Worm (Caenorhabditis elegans): Measurements from ENCODE around the gene Y55F3BL.6.
"Not testable (repeated sequence)": the region's sequence is repeated elsewhere in the genome, so short reads cannot be mapped to it uniquely, and the experiment has no call there.

Y55F3BL.6 gene

ce11 chrIV:773580-773979 is 33.3 kb downstream of the Y55F3BL.6 start:
- TF ChIP-seq T22C8.4 (GFP tag; IDR thresholded peaks at IDR 0.05) (no peak), cog-1 (tag; optimal IDR thresholded peaks at IDR 0.05) (no peak), ztf-29 (GFP tag; IDR thresholded peaks at IDR 0.05) (no peak), ref-1 (GFP tag; conservative IDR thresholded peaks at IDR 0.05) (no peak), klf-2 (GFP tag; conservative IDR thresholded peaks at IDR 0.05) (no peak), med-1 (GFP tag; optimal IDR thresholded peaks at IDR 0.05; ENCODE audit: insufficient read depth) (no peak), flt-1 (GFP tag; IDR thresholded peaks at IDR 0.05) (no peak), ztf-23 (GFP tag; IDR thresholded peaks at IDR 0.05) (no peak), tab-1 (GFP tag; IDR thresholded peaks at IDR 0.05) (no peak)

- TF ChIP-seq cog-1 (tag; optimal IDR thresholded peaks at IDR 0.05) = no peak
- TF ChIP-seq ztf-29 (GFP tag; IDR thresholded peaks at IDR 0.05) = no peak
- no peak for TF ChIP-seq med-1 (GFP tag; optimal IDR thresholded peaks at IDR 0.05; ENCODE audit: insufficient read depth)
- no peak for TF ChIP-seq ref-1 (GFP tag; conservative IDR thresholded peaks at IDR 0.05)
- TF ChIP-seq klf-2 (GFP tag; conservative IDR thresholded peaks at IDR 0.05) = no peak
- TF ChIP-seq T22C8.4 (GFP tag; IDR thresholded peaks at IDR 0.05) = no peak
- TF ChIP-seq ztf-23 (GFP tag; IDR thresholded peaks at IDR 0.05) = no peak
- TF ChIP-seq flt-1 (GFP tag; IDR thresholded peaks at IDR 0.05) = no peak
- no peak for TF ChIP-seq tab-1 (GFP tag; IDR thresholded peaks at IDR 0.05)
These were observed 33.9 kb downstream of the Y55F3BL.6 start, which contains the start of gene mrpl-2 for ce11 chrIV:772931-773330. mrpl-2 (plus strand) TSS chrIV:773237.

ce11 chrIV:771061-771460 is 35.8 kb downstream of the Y55F3BL.6 start, which contains the start of gene F56B3.9:
F56B3.9 (plus strand) TSS chrIV:771361.
- not testable (repeated sequence) for TF ChIP-seq ref-1 (GFP tag; conservative IDR thresholded peaks at IDR 0.05); ztf-23 (GFP tag; IDR thresholded peaks at IDR 0.05); ztf-29 (GFP tag; IDR thresholded peaks at IDR 0.05)

ce11 chrIV:768312-768711 is 38.6 kb downstream of the Y55F3BL.6 start, which contains the start of gene F56B3.2:
F56B3.2 (minus strand) TSS chrIV:768584.
- TF ChIP-seq flt-1 (GFP tag; IDR thresholded peaks at IDR 0.05) = no peak

ce11 chrIV:763377-764063 is 43.4 kb downstream of the Y55F3BL.6 start, which contains the start of gene col-103:
col-103 (minus strand) TSS chrIV:763678.
- no peak for TF ChIP-seq T22C8.4 (GFP tag; IDR thresholded peaks at IDR 0.05)
- TF ChIP-seq ref-1 (GFP tag; conservative IDR thresholded peaks at IDR 0.05) = no peak
- TF ChIP-seq ztf-29 (GFP tag; IDR thresholded peaks at IDR 0.05) = no peak
- no peak for TF ChIP-seq med-1 (GFP tag; optimal IDR thresholded peaks at IDR 0.05; ENCODE audit: insufficient read depth)
- TF ChIP-seq ztf-23 (GFP tag; IDR thresholded peaks at IDR 0.05) = no peak
- no peak for TF ChIP-seq klf-2 (GFP tag; conservative IDR thresholded peaks at IDR 0.05)
- TF ChIP-seq tab-1 (GFP tag; IDR thresholded peaks at IDR 0.05) = no peak
- TF ChIP-seq cog-1 (tag; optimal IDR thresholded peaks at IDR 0.05) = no peak
- no peak for TF ChIP-seq flt-1 (GFP tag; IDR thresholded peaks at IDR 0.05)

ce11 chrIV:762486-763376 is 44.1 kb downstream of the Y55F3BL.6 start:
- TF ChIP-seq med-1 (GFP tag; optimal IDR thresholded peaks at IDR 0.05; ENCODE audit: insufficient read depth) = no peak
- TF ChIP-seq ztf-23 (GFP tag; IDR thresholded peaks at IDR 0.05) = 0 out of 2 replicates have a peak, but pooled peaks have one; percentile 20
- TF ChIP-seq T22C8.4 (GFP tag; IDR thresholded peaks at IDR 0.05) = no peak
- TF ChIP-seq ztf-29 (GFP tag; IDR thresholded peaks at IDR 0.05) = no peak
- TF ChIP-seq flt-1 (GFP tag; IDR thresholded peaks at IDR 0.05) = no peak
- TF ChIP-seq cog-1 (tag; optimal IDR thresholded peaks at IDR 0.05) = no peak
- no peak for TF ChIP-seq klf-2 (GFP tag; conservative IDR thresholded peaks at IDR 0.05)
- TF ChIP-seq tab-1 (GFP tag; IDR thresholded peaks at IDR 0.05) = peak; percentile 51; the same call in 1 of the 2 replicates
- no peak for TF ChIP-seq ref-1 (GFP tag; conservative IDR thresholded peaks at IDR 0.05)

- TF ChIP-seq T22C8.4 (GFP tag; IDR thresholded peaks at IDR 0.05) (no peak), ztf-23 (GFP tag; IDR thresholded peaks at IDR 0.05) (no peak), ref-1 (GFP tag; conservative IDR thresholded peaks at IDR 0.05) (no peak), flt-1 (GFP tag; IDR thresholded peaks at IDR 0.05) (no peak), tab-1 (GFP tag; IDR thresholded peaks at IDR 0.05) (no peak), med-1 (GFP tag; optimal IDR thresholded peaks at IDR 0.05; ENCODE audit: insufficient read depth) (no peak), klf-2 (GFP tag; conservative IDR thresholded peaks at IDR 0.05) (no peak), ztf-29 (GFP tag; IDR thresholded peaks at IDR 0.05) (no peak), cog-1 (tag; optimal IDR thresholded peaks at IDR 0.05) (no peak)
These were observed 44.8 kb downstream of the Y55F3BL.6 start for ce11 chrIV:762016-762459.

- TF ChIP-seq flt-1 (GFP tag; IDR thresholded peaks at IDR 0.05) (no peak), ref-1 (GFP tag; conservative IDR thresholded peaks at IDR 0.05) (no peak), ztf-23 (GFP tag; IDR thresholded peaks at IDR 0.05) (no peak)
These were observed 46.6 kb downstream of the Y55F3BL.6 start, which contains the start of gene gst-40 for ce11 chrIV:760267-760666. gst-40 (plus strand) TSS chrIV:760502.

ce11 chrIV:757548-757947 is 49.3 kb downstream of the Y55F3BL.6 start:
- TF ChIP-seq ref-1 (GFP tag; conservative IDR thresholded peaks at IDR 0.05) (no peak), klf-2 (GFP tag; conservative IDR thresholded peaks at IDR 0.05) (no peak), tab-1 (GFP tag; IDR thresholded peaks at IDR 0.05) (no peak), med-1 (GFP tag; optimal IDR thresholded peaks at IDR 0.05; ENCODE audit: insufficient read depth) (no peak), flt-1 (GFP tag; IDR thresholded peaks at IDR 0.05) (no peak), T22C8.4 (GFP tag; IDR thresholded peaks at IDR 0.05) (no peak), ztf-23 (GFP tag; IDR thresholded peaks at IDR 0.05) (no peak), cog-1 (tag; optimal IDR thresholded peaks at IDR 0.05) (no peak), ztf-29 (GFP tag; IDR thresholded peaks at IDR 0.05) (no peak)

Measured in whole organism, midembryonic.